Worm (Caenorhabditis elegans) whole organism, L4/young adult: ENCODE measurements around the gene chil-22.

ENCODE experiments used
- W03F9.2 ChIP-seq: fragments of 150-350 bp; optimal IDR thresholded peaks from 2 replicates; lab custom pipeline; 2014; ENCODE audit warnings: missing biosample characterization, missing genetic modification characterization
- dao-5 ChIP-seq: sonication (generic microtip); optimal IDR thresholded peaks from 2 replicates; lab custom pipeline; 2016; ENCODE audit warnings: missing genotype, missing genetic modification characterization, moderate library complexity, missing compliant biosample characterization
- him-1 ChIP-seq: sonication (generic microtip); optimal IDR thresholded peaks from 2 replicates; lab custom pipeline; 2016; ENCODE audit warnings: missing genotype, missing genetic modification reagents, missing genetic modification characterization, missing compliant biosample characterization

ce11 chrII:9445368-9445767, 20.6 kb downstream of the chil-22 start, which contains the start of gene R09D1.13:
- TF ChIP-seq him-1 (tag; lab: Kevin White, UChicago) (no peak), dao-5 (tag; lab: Kevin White, UChicago) (no peak), W03F9.2 (tag; lab: Kevin White, UChicago) (no peak)
